Fruit fly (Drosophila melanogaster) whole organism, embryonic: ENCODE measurements around the gene pkaap.
A peak's percentile ranks its signal among the peaks of the same experiment; 100 is the strongest.

Experiments used
- Antp ChIP-seq: fragments of 200-800 bp; sonication (Bioruptor generic); optimal IDR thresholded peaks from 3 replicates; lab custom pipeline; 2016; ENCODE audit warnings: missing biosample characterization, missing genetic modification characterization
- Atf3 ChIP-seq: fragments of 200-800 bp; sonication (Bioruptor generic); optimal IDR thresholded peaks from 3 replicates; lab custom pipeline; 2016; ENCODE audit warnings: missing biosample characterization, missing genetic modification characterization
- Awh ChIP-seq: fragments of 200-800 bp; sonication (Bioruptor generic); IDR thresholded peaks from 2 replicates; pipeline ENCODE4, ENCODE4 v1.3.6; 2022; ENCODE audit warnings: missing biosample characterization, missing genetic modification characterization
- CG10462 ChIP-seq: fragments of 200-800 bp; sonication (Bioruptor generic); optimal IDR thresholded peaks from 2 replicates; lab custom pipeline; 2016; ENCODE audit warnings: missing biosample characterization, missing genetic modification characterization
- CG10543 ChIP-seq: fragments of 200-800 bp; sonication (Bioruptor generic); optimal IDR thresholded peaks from 3 replicates; lab custom pipeline; 2017; ENCODE audit warnings: missing biosample characterization, mild to moderate bottlenecking, missing genetic modification characterization, moderate library complexity
- CG11398 ChIP-seq: fragments of 200-800 bp; sonication (Bioruptor generic); optimal IDR thresholded peaks from 2 replicates; lab custom pipeline; 2016; ENCODE audit warnings: missing biosample characterization, missing genetic modification characterization
- CG11560 ChIP-seq: fragments of 200-800 bp; sonication (Bioruptor generic); IDR thresholded peaks from 3 replicates; pipeline ENCODE4 v1.3.6; 2022; ENCODE audit warnings: missing biosample characterization, missing genetic modification characterization
- CG11696 ChIP-seq: fragments of 200-800 bp; sonication (Bioruptor generic); IDR thresholded peaks from 2 replicates; pipeline ENCODE4 v1.3.6; 2022; ENCODE audit warnings: missing biosample characterization, missing genetic modification characterization
- CG12769 ChIP-seq: fragments of 200-800 bp; sonication (Bioruptor generic); optimal IDR thresholded peaks from 2 replicates; lab custom pipeline; 2019; ENCODE audit warnings: missing biosample characterization, mild to moderate bottlenecking, missing genetic modification characterization, moderate library complexity
- CG12942 ChIP-seq: fragments of 200-800 bp; sonication (Bioruptor generic); optimal IDR thresholded peaks from 3 replicates; lab custom pipeline; 2016; ENCODE audit warnings: missing biosample characterization, missing genetic modification characterization
- CG15269 ChIP-seq: fragments of 200-800 bp; sonication (Bioruptor generic); optimal IDR thresholded peaks from 2 replicates; lab custom pipeline; 2018; ENCODE audit warnings: missing biosample characterization, mild to moderate bottlenecking, missing genetic modification characterization, moderate library complexity
- CG1792 ChIP-seq: fragments of 200-800 bp; sonication (Bioruptor generic); optimal IDR thresholded peaks from 2 replicates; lab custom pipeline; 2016; ENCODE audit warnings: missing biosample characterization, missing genetic modification characterization
- CG18599 ChIP-seq: fragments of 200-800 bp; sonication (Bioruptor generic); optimal IDR thresholded peaks from 3 replicates; lab custom pipeline; 2017; ENCODE audit warnings: missing biosample characterization, missing genetic modification characterization, mild to moderate bottlenecking, moderate library complexity, missing genetic modification reagents
- CG30403 ChIP-seq: fragments of 200-800 bp; sonication (Bioruptor generic); optimal IDR thresholded peaks from 3 replicates; lab custom pipeline; 2016; ENCODE audit warnings: missing biosample characterization, missing genetic modification characterization
- CG3281 ChIP-seq: fragments of 200-800 bp; sonication (Bioruptor generic); optimal IDR thresholded peaks from 3 replicates; lab custom pipeline; 2017; ENCODE audit warnings: missing biosample characterization, mild to moderate bottlenecking, missing genetic modification characterization
- CG5953 ChIP-seq: fragments of 200-800 bp; sonication (Bioruptor generic); IDR thresholded peaks from 2 replicates; pipeline ENCODE4 v1.3.6; 2022; ENCODE audit warnings: missing biosample characterization, missing genetic modification characterization
- CG6175 ChIP-seq: fragments of 200-800 bp; sonication (Bioruptor generic); IDR thresholded peaks from 3 replicates; pipeline ENCODE4 v1.3.6; 2022; ENCODE audit warnings: missing biosample characterization, missing genetic modification characterization
- CG6654 ChIP-seq: fragments of 200-800 bp; sonication (Bioruptor generic); optimal IDR thresholded peaks from 2 replicates; lab custom pipeline; 2017; ENCODE audit warnings: missing biosample characterization, mild to moderate bottlenecking, missing genetic modification characterization
- CG7928 ChIP-seq: fragments of 200-800 bp; sonication (Bioruptor generic); optimal IDR thresholded peaks from 2 replicates; lab custom pipeline; 2017; ENCODE audit warnings: missing biosample characterization, mild to moderate bottlenecking, missing genetic modification characterization
- CG8281 ChIP-seq: fragments of 200-800 bp; sonication (Bioruptor generic); optimal IDR thresholded peaks from 2 replicates; lab custom pipeline; 2018; ENCODE audit warnings: missing biosample characterization, mild to moderate bottlenecking, missing genetic modification characterization, moderate library complexity
- CG9727 ChIP-seq: fragments of 200-800 bp; sonication (Bioruptor generic); optimal IDR thresholded peaks from 3 replicates; lab custom pipeline; 2017; ENCODE audit warnings: missing biosample characterization, mild to moderate bottlenecking, missing genetic modification characterization
- CHES-1-like ChIP-seq: fragments of 200-800 bp; sonication (Bioruptor generic); optimal IDR thresholded peaks from 2 replicates; lab custom pipeline; 2016; ENCODE audit warnings: missing biosample characterization, missing genetic modification characterization
- D19A ChIP-seq: fragments of 200-800 bp; optimal IDR thresholded peaks from 3 replicates; lab custom pipeline; 2019; ENCODE audit warnings: missing biosample characterization, mild to moderate bottlenecking, missing genetic modification characterization, moderate library complexity
- Lpt ChIP-seq: fragments of >200 bp; optimal IDR thresholded peaks from 2 replicates; lab custom pipeline; 2018; ENCODE audit warnings: missing biosample characterization, missing genetic modification characterization
- MESR4 ChIP-seq: fragments of 200-800 bp; sonication (Bioruptor generic); optimal IDR thresholded peaks from 2 replicates; lab custom pipeline; 2018; ENCODE audit warnings: missing biosample characterization, mild to moderate bottlenecking, missing genetic modification characterization, moderate library complexity
- Med ChIP-seq: fragments of 200-800 bp; sonication (Bioruptor generic); peaks from one replicate; lab custom pipeline; 2016; ENCODE audit warnings: missing biosample characterization, missing genetic modification characterization, mild to moderate bottlenecking, inconsistent platforms, moderate library complexity
- PHDP ChIP-seq: fragments of 200-800 bp; sonication (Bioruptor generic); optimal IDR thresholded peaks from 3 replicates; lab custom pipeline; 2018; ENCODE audit warnings: missing biosample characterization, mild to moderate bottlenecking, missing genetic modification characterization, moderate library complexity
- Rx ChIP-seq: fragments of 200-800 bp; sonication (Bioruptor generic); IDR thresholded peaks from 2 replicates; pipeline ENCODE4 v1.3.6; 2022; ENCODE audit warnings: missing biosample characterization, missing genetic modification characterization
- Sry-β ChIP-seq: fragments of 200-800 bp; sonication (Bioruptor generic); optimal IDR thresholded peaks from 2 replicates; lab custom pipeline; 2018; ENCODE audit warnings: missing biosample characterization, mild to moderate bottlenecking, missing genetic modification characterization, moderate library complexity
- Xrp1 ChIP-seq: fragments of 200-800 bp; sonication (Bioruptor generic); IDR thresholded peaks from 2 replicates; pipeline ENCODE4 v1.3.6; 2022; ENCODE audit warnings: missing biosample characterization, missing genetic modification characterization
- ara ChIP-seq: fragments of 200-800 bp; sonication (Bioruptor generic); IDR thresholded peaks from 2 replicates; pipeline ENCODE4 v1.3.6; 2022; ENCODE audit warnings: missing biosample characterization, missing genetic modification characterization
- bcd ChIP-seq: fragments of 200-800 bp; sonication (Bioruptor generic); optimal IDR thresholded peaks from 2 replicates; lab custom pipeline; 2017; ENCODE audit warnings: missing biosample characterization, mild to moderate bottlenecking, missing genetic modification characterization
- cg ChIP-seq: fragments of 200-800 bp; sonication (Bioruptor generic); optimal IDR thresholded peaks from 3 replicates; lab custom pipeline; 2019; ENCODE audit warnings: missing biosample characterization, mild to moderate bottlenecking, missing genetic modification characterization, moderate library complexity
- crc ChIP-seq: fragments of 200-800 bp; sonication (Bioruptor generic); optimal IDR thresholded peaks from 2 replicates; lab custom pipeline; 2016; ENCODE audit warnings: missing biosample characterization, missing genetic modification characterization
- dimm ChIP-seq: fragments of 200-800 bp; sonication (Bioruptor generic); IDR thresholded peaks from 2 replicates; pipeline ENCODE4 v1.3.6; 2022; ENCODE audit warnings: missing biosample characterization, missing genetic modification characterization
- en ChIP-seq: fragments of 200-800 bp; sonication (Bioruptor generic); optimal IDR thresholded peaks from 2 replicates; lab custom pipeline; 2016; ENCODE audit warnings: missing biosample characterization, missing genetic modification characterization
- eve ChIP-seq, 2 experiments: fragments of >200 bp; optimal IDR thresholded peaks; 2 replicates each; lab custom pipeline; 2017; ENCODE audit warnings: missing biosample characterization in 2 of 2, missing genetic modification characterization in 2 of 2
- gce ChIP-seq: fragments of 200-800 bp; sonication (Bioruptor generic); IDR thresholded peaks from 3 replicates; pipeline ENCODE4 v1.3.6; 2022; ENCODE audit warnings: missing biosample characterization, missing genetic modification characterization
- hth ChIP-seq: fragments of >200 bp; optimal IDR thresholded peaks from 2 replicates; lab custom pipeline; 2017; ENCODE audit warnings: inconsistent platforms
- jing ChIP-seq: fragments of 200-800 bp; sonication (Bioruptor generic); optimal IDR thresholded peaks from 2 replicates; lab custom pipeline; 2018; ENCODE audit warnings: missing biosample characterization, mild to moderate bottlenecking, missing genetic modification characterization
- maf-S ChIP-seq: fragments of 200-800 bp; sonication (Bioruptor generic); optimal IDR thresholded peaks from 2 replicates; lab custom pipeline; 2016; ENCODE audit warnings: missing biosample characterization, missing genetic modification characterization
- org-1 ChIP-seq: fragments of 200-800 bp; sonication (Bioruptor generic); optimal IDR thresholded peaks from 2 replicates; lab custom pipeline; 2017; ENCODE audit warnings: missing biosample characterization, missing genetic modification characterization
- p53 ChIP-seq: fragments of 200-800 bp; sonication (Bioruptor generic); optimal IDR thresholded peaks from 2 replicates; lab custom pipeline; 2016; ENCODE audit warnings: missing biosample characterization, missing genetic modification characterization
- rib ChIP-seq: fragments of 200-800 bp; sonication (Bioruptor generic); IDR thresholded peaks from 2 replicates; pipeline ENCODE4 v1.3.6; 2022; ENCODE audit warnings: missing biosample characterization, missing genetic modification characterization
- sd ChIP-seq: fragments of 200-800 bp; sonication (Bioruptor generic); optimal IDR thresholded peaks from 3 replicates; lab custom pipeline; 2018; ENCODE audit warnings: missing biosample characterization, mild to moderate bottlenecking, missing genetic modification characterization, moderate library complexity
- sob ChIP-seq: fragments of 200-800 bp; sonication (Bioruptor generic); IDR thresholded peaks from 2 replicates; pipeline ENCODE4 v1.3.6; 2022; ENCODE audit warnings: missing biosample characterization, missing genetic modification characterization
- tgo ChIP-seq: fragments of 200-800 bp; sonication (Bioruptor generic); IDR thresholded peaks from 3 replicates; pipeline ENCODE4 v1.3.6; 2022; ENCODE audit warnings: missing biosample characterization, missing genetic modification characterization
- tll ChIP-seq, 2 experiments: fragments of 200-800 bp in 1 of 2; fragments of >200 bp in 1 of 2; sonication (Bioruptor generic) in 1 of 2; optimal IDR thresholded peaks; 2 replicates each; lab custom pipeline; 2017 to 2019; ENCODE audit warnings: missing biosample characterization in 2 of 2, missing genetic modification characterization in 2 of 2, mild to moderate bottlenecking in 1 of 2, moderate library complexity in 1 of 2
- wek ChIP-seq: fragments of 200-800 bp; sonication (Bioruptor generic); optimal IDR thresholded peaks from 3 replicates; lab custom pipeline; 2018; ENCODE audit warnings: missing biosample characterization, mild to moderate bottlenecking, missing genetic modification characterization, moderate library complexity
- zfh1 ChIP-seq: fragments of 200-800 bp; sonication (Bioruptor generic); IDR thresholded peaks from 3 replicates; pipeline ENCODE4 v1.3.6; 2022; ENCODE audit warnings: missing biosample characterization, missing genetic modification characterization

The pkaap gene

dm6 chr2L:16325515-16326257 lies 37.6 kb downstream of the pkaap start, which contains the start of gene cact (continued):
- TF ChIP-seq CG18599 (GFP tag; lab: Kevin White, UChicago), result peak; percentile 94
- TF ChIP-seq CHES-1-like (GFP tag; lab: Kevin White, UChicago), result peak; percentile 96
- peak; percentile 73 for TF ChIP-seq CG11696 (GFP tag; lab: Robert Waterston, UW)
- TF ChIP-seq jing (GFP tag; lab: Kevin White, UChicago), result peak; percentile 75
- TF ChIP-seq CG12769 (tag; lab: Kevin White, UChicago), result peak; percentile 40
- peak; percentile 68 for TF ChIP-seq CG8281 (tag; lab: Kevin White, UChicago)
- peak; percentile 69 for TF ChIP-seq Awh
- TF ChIP-seq CG12942 (GFP tag; lab: Kevin White, UChicago), result peak; percentile 90
- peak; percentile 6 to 74 for TF ChIP-seq tll (GFP tag; optimal IDR thresholded peaks at IDR 0.05; lab: Kevin White, UChicago)
- TF ChIP-seq CG11398 (GFP tag; lab: Kevin White, UChicago), result peak; percentile 91
- TF ChIP-seq CG6175, result peak; percentile 78; the same call in 1 of the 3 replicates
- peak; percentile 90 for TF ChIP-seq tgo (GFP tag; lab: Robert Waterston, UW)
- TF ChIP-seq Antp (GFP tag; lab: Kevin White, UChicago), result peak; percentile 95
- no peak for TF ChIP-seq dimm (GFP tag; lab: Robert Waterston, UW)
- peak; percentile 91 for TF ChIP-seq zfh1 (GFP tag; lab: Robert Waterston, UW)
- peak in 1 of 2 experiments; percentile 90 for TF ChIP-seq eve (GFP tag; optimal IDR thresholded peaks at IDR 0.05; lab: Kevin White, UChicago)
- peak; percentile 85 for TF ChIP-seq CG10462 (GFP tag; lab: Kevin White, UChicago)
- TF ChIP-seq CG15269 (tag; lab: Kevin White, UChicago), result peak; percentile 89
- TF ChIP-seq p53, result peak; percentile 83
- TF ChIP-seq Sry-β, result peak; percentile 47
- TF ChIP-seq CG5953 (GFP tag; lab: Robert Waterston, UW), result peak; percentile 24; the same call in 1 of the 2 replicates
- TF ChIP-seq CG1792 (GFP tag; lab: Kevin White, UChicago), result peak; percentile 91
- peak; percentile 90 for TF ChIP-seq maf-S (GFP tag; lab: Kevin White, UChicago)
- peak; percentile 78 for TF ChIP-seq CG6654
- TF ChIP-seq hth (lab: Kevin White, UChicago), result no peak
- TF ChIP-seq crc, result peak; percentile 93
- peak; percentile 85 for TF ChIP-seq Rx (GFP tag; lab: Robert Waterston, UW)
- TF ChIP-seq bcd (GFP tag; lab: Kevin White, UChicago), result peak; percentile 92
- peak; percentile 91 for TF ChIP-seq Atf3 (GFP tag; lab: Kevin White, UChicago)
- peak; percentile 95 for TF ChIP-seq PHDP (tag; lab: Kevin White, UChicago)
- peak; percentile 66 for TF ChIP-seq rib
- peak; percentile 97 for TF ChIP-seq CG30403 (GFP tag; lab: Kevin White, UChicago)
- no peak for TF ChIP-seq gce
- peak; percentile 95 for TF ChIP-seq CG9727 (GFP tag; lab: Kevin White, UChicago)
- TF ChIP-seq sob (GFP tag; lab: Robert Waterston, UW), result peak; percentile 93
- peak; percentile 64 for TF ChIP-seq wek (GFP tag; lab: Kevin White, UChicago)
- peak; percentile 88 for TF ChIP-seq en (GFP tag; lab: Kevin White, UChicago)
- peak; percentile 70; the same call in 2 of the 3 replicates for TF ChIP-seq CG11560 (tag; lab: Robert Waterston, UW)
- peak; percentile 74 for TF ChIP-seq org-1 (GFP tag; lab: Kevin White, UChicago)
- peak; percentile 71 for TF ChIP-seq CG7928 (GFP tag; lab: Kevin White, UChicago)
- no peak for TF ChIP-seq sd (tag; lab: Kevin White, UChicago)
- peak; percentile 29 for TF ChIP-seq MESR4 (GFP tag; lab: Kevin White, UChicago)
- peak; percentile 99 for TF ChIP-seq Med
- no peak for TF ChIP-seq Lpt (GFP tag; lab: Kevin White, UChicago)
- TF ChIP-seq Xrp1 (GFP tag; lab: Robert Waterston, UW), result peak; percentile 95
- TF ChIP-seq D19A (tag; lab: Kevin White, UChicago), result peak; percentile 88
- peak; percentile 92 for TF ChIP-seq CG10543 (GFP tag; lab: Kevin White, UChicago)
- peak; percentile 89 for TF ChIP-seq CG3281
- TF ChIP-seq ara (GFP tag; lab: Robert Waterston, UW), result peak; percentile 79
- TF ChIP-seq cg (GFP tag; lab: Kevin White, UChicago), result peak; percentile 84
